Fruit fly (Drosophila melanogaster): Measurements from ENCODE around the gene mthl9.

DNA sequence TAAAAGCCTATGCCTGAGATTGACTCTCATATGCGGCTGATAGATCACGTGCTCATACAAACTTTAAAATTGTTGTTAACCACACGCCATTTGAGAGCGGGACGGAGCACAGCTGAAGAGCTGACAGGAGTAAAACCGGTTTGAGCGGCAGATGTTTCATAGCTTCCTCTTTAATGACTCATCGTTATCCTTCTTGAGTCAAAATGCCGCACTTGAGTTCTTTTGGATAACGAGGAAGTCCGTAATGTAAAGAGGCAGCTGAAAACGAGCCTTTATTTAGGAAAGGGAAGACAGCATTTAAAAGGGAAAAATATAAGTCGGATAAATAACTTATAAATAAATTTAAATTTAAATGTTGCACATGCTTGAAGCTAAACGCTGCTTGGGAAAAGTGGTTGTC is 34.9 kb downstream of the mthl9 start:
- no peak for TF ChIP-seq CG8478 (optimal IDR thresholded peaks at IDR 0.05)
- TF ChIP-seq CTCF (optimal IDR thresholded peaks at IDR 0.05): no peak
